Fruit fly (Drosophila melanogaster): Measurements from ENCODE around the gene CG42521.

dm6 chr3L:10648431-10648830 lies 25.1 kb upstream of the CG42521 start:
- TF ChIP-seq CTCF (optimal IDR thresholded peaks at IDR 0.05) (no peak), CG8478 (optimal IDR thresholded peaks at IDR 0.05) (no peak)
